Worm (Caenorhabditis elegans): ENCODE measurements around the gene srh-218.

The srh-218 gene

ce11 chrV:15451421-15451820, 42.4 kb upstream of the srh-218 start, which contains the start of gene srw-33:
Gene srw-33 (minus strand): TSS chrV:15451521.
- TF ChIP-seq ceh-82 (tag; optimal IDR thresholded peaks at IDR 0.05) (no peak), unc-62 (GFP tag; optimal IDR thresholded peaks at IDR 0.05) (no peak), mbf-1 (tag; optimal IDR thresholded peaks at IDR 0.05) (no peak), nhr-237 (tag; optimal IDR thresholded peaks at IDR 0.05) (no peak), nhr-6 (tag; optimal IDR thresholded peaks at IDR 0.05) (no peak)

ce11 chrV:15454322-15454721, 39.5 kb upstream of the srh-218 start:
- TF ChIP-seq nhr-23 (tag; optimal IDR thresholded peaks at IDR 0.05) (no peak), sem-4 (tag; optimal IDR thresholded peaks at IDR 0.05) (no peak), nhr-25 (tag; optimal IDR thresholded peaks at IDR 0.05) (no peak), nhr-237 (tag; optimal IDR thresholded peaks at IDR 0.05) (no peak), snpc-4 (tag; optimal IDR thresholded peaks at IDR 0.05) (no peak), elt-1 (tag; optimal IDR thresholded peaks at IDR 0.05) (no peak), C34F6.9 (tag; optimal IDR thresholded peaks at IDR 0.05) (no peak)

- TF ChIP-seq sem-4 (tag; optimal IDR thresholded peaks at IDR 0.05) (no peak), lin-39 (tag; optimal IDR thresholded peaks at IDR 0.05) (no peak), R02D3.7 (tag; optimal IDR thresholded peaks at IDR 0.05) (no peak), nhr-6 (tag; optimal IDR thresholded peaks at IDR 0.05) (no peak), ztf-4 (tag; optimal IDR thresholded peaks at IDR 0.05) (no peak), nhr-237 (tag; optimal IDR thresholded peaks at IDR 0.05) (no peak), mbf-1 (tag; optimal IDR thresholded peaks at IDR 0.05) (no peak), lin-11 (tag; optimal IDR thresholded peaks at IDR 0.05) (no peak), aly-2 (tag; optimal IDR thresholded peaks at IDR 0.05) (no peak), ceh-16 (tag; optimal IDR thresholded peaks at IDR 0.05) (no peak), ceh-82 (tag; optimal IDR thresholded peaks at IDR 0.05) (no peak), unc-39 (tag; optimal IDR thresholded peaks at IDR 0.05) (no peak), nhr-10 (tag; optimal IDR thresholded peaks at IDR 0.05) (no peak), elt-3 (tag; optimal IDR thresholded peaks at IDR 0.05) (no peak), crh-2 (tag; optimal IDR thresholded peaks at IDR 0.05) (no peak), ama-1 (optimal IDR thresholded peaks at IDR 0.05) (no peak), gmeb-1 (tag; optimal IDR thresholded peaks at IDR 0.05) (no peak), egl-27 (tag; optimal IDR thresholded peaks at IDR 0.05) (no peak), skn-1 (tag; optimal IDR thresholded peaks at IDR 0.05) (no peak), ZK546.5 (tag; optimal IDR thresholded peaks at IDR 0.05) (no peak)
Measured at ce11 chrV:15459088-15459487, 34.7 kb upstream of the srh-218 start, which contains the start of gene str-71. Gene str-71 (minus strand): TSS chrV:15459188.

DNA sequence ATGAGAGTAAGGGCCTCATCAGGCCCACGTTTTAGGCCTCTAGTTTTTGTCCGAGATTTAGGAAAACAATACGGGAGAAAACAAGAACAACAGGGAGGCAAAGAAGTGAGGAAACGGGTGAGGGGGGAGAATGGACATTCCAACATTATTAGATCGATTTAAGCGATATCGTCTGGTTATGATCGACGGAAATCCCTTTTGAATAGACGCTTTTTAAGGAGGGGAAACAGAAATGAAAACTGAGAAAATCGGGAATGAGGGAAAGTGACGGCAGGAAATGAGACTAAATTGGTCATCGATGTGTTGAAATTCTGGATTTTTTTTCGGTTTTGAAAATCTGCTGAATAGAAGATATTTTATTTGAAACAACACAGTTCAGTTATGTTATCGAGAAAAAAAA, 29.4 kb upstream of the srh-218 start, which contains the start of gene rocf-1:
rocf-1 (minus strand) TSS at position 101 of the 400 bp plus-strand sequence.
- no peak for TF ChIP-seq dmd-4 (tag; optimal IDR thresholded peaks at IDR 0.05)
- TF ChIP-seq nhr-6 (tag; optimal IDR thresholded peaks at IDR 0.05) = no peak
- TF ChIP-seq ztf-11 (tag; optimal IDR thresholded peaks at IDR 0.05) = no peak
- TF ChIP-seq lsy-2 (tag; optimal IDR thresholded peaks at IDR 0.05) = no peak

DNA sequence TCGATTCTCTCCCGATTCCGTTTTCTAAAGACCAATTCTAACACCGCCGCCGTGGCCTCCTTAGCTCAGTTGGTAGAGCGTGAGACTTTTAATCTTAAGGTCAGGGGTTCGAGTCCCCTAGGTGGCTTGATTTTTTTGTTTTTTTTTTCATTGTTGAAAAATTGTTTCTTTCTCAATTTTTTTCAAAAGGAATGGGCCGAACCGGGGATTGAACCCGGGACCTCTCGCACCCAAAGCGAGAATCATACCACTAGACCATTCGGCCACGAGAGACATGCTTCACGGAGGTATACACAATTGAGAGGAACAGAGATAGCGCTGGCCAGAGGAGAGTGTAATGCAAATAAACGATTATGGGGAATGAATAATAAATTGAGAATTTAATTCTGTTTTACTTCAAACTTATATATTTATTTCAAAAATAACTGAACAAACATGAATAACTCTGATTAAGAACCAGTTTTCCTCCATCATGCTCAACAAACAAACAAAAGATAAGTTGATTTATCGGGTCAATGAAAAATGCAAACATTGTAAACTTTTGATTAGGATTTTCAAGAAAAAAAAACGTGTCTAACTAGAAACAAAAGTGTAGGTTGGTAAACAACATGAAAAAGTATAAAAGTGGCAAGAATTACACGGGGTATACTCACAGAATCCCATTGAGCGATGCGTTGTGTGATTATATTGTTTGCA, 28.6 kb upstream of the srh-218 start, which contains the start of gene pqn-71:
pqn-71 (plus strand) TSS at position 646 of the 696 bp plus-strand sequence.
- TF ChIP-seq ztf-1 (GFP tag; conservative IDR thresholded peaks at IDR 0.05) (no peak), ama-1 (optimal IDR thresholded peaks at IDR 0.05) (no peak), sem-4 (tag; optimal IDR thresholded peaks at IDR 0.05) (peak; percentile 63), unc-55 (GFP tag; optimal IDR thresholded peaks at IDR 0.05) (peak; percentile 69), mab-5 (tag; optimal IDR thresholded peaks at IDR 0.05) (peak; percentile 46), sma-3 (GFP tag; optimal IDR thresholded peaks at IDR 0.05) (peak; percentile 91), C34F6.9 (tag; optimal IDR thresholded peaks at IDR 0.05) (peak; percentile 52), nhr-129 (tag; optimal IDR thresholded peaks at IDR 0.05) (peak; percentile 69), mbf-1 (tag; optimal IDR thresholded peaks at IDR 0.05) (peak; percentile 10), fos-1 (tag; optimal IDR thresholded peaks at IDR 0.05) (peak; percentile 94), nhr-10 (tag; optimal IDR thresholded peaks at IDR 0.05) (peak; percentile 26), gmeb-1 (tag; optimal IDR thresholded peaks at IDR 0.05) (peak; percentile 81), alr-1 (tag; optimal IDR thresholded peaks at IDR 0.05) (peak; percentile 8), F13H6.1 (tag; optimal IDR thresholded peaks at IDR 0.05) (peak; percentile 74), Y55F3AM.14 (GFP tag; optimal IDR thresholded peaks at IDR 0.05) (peak; percentile 79), sma-9 (GFP tag; optimal IDR thresholded peaks at IDR 0.05) (peak; percentile 74), sma-9 (tag; optimal IDR thresholded peaks at IDR 0.05) (no peak), elt-3 (tag; optimal IDR thresholded peaks at IDR 0.05) (no peak), dmd-4 (tag; optimal IDR thresholded peaks at IDR 0.05) (no peak), ceh-82 (tag; optimal IDR thresholded peaks at IDR 0.05) (peak; percentile 16), snpc-4 (tag; optimal IDR thresholded peaks at IDR 0.05) (peak; percentile 58), mdl-1 (tag; optimal IDR thresholded peaks at IDR 0.05) (peak; percentile 11 to 76), nhr-21 (tag; optimal IDR thresholded peaks at IDR 0.05) (peak; percentile 82), nhr-11 (tag; optimal IDR thresholded peaks at IDR 0.05) (peak; percentile 65), zag-1 (tag; optimal IDR thresholded peaks at IDR 0.05) (peak; percentile 57), R02D3.7 (tag; optimal IDR thresholded peaks at IDR 0.05) (no peak), crh-2 (tag; optimal IDR thresholded peaks at IDR 0.05) (peak; percentile 91), lsy-2 (tag; optimal IDR thresholded peaks at IDR 0.05) (peak; percentile 71 to 85), lin-11 (tag; optimal IDR thresholded peaks at IDR 0.05) (peak; percentile 66), nhr-25 (tag; optimal IDR thresholded peaks at IDR 0.05) (no peak)
